Fruit fly (Drosophila melanogaster) whole organism, embryonic: ENCODE measurements around the gene Cyt-c-p.

Experiments used
- Aef1 ChIP-seq: fragments of 200-800 bp; sonication (Bioruptor generic); IDR thresholded peaks from 3 replicates; pipeline ENCODE4 v1.3.6; 2022; ENCODE audit warnings: missing biosample characterization, missing genetic modification characterization
- Asciz ChIP-seq: fragments of 200-800 bp; sonication (Bioruptor generic); optimal IDR thresholded peaks from 2 replicates; lab custom pipeline; 2017; ENCODE audit warnings: missing biosample characterization, mild to moderate bottlenecking, missing genetic modification characterization, missing genetic modification reagents
- Bdp1 ChIP-seq: fragments of 200-800 bp; sonication (Bioruptor generic); optimal IDR thresholded peaks from 3 replicates; lab custom pipeline; 2016; ENCODE audit warnings: missing biosample characterization, missing genetic modification characterization
- CG10209 ChIP-seq: fragments of 200-800 bp; sonication (Bioruptor generic); optimal IDR thresholded peaks from 3 replicates; lab custom pipeline; 2017; ENCODE audit warnings: missing biosample characterization, mild to moderate bottlenecking, missing genetic modification characterization, missing genetic modification reagents
- CG10431 ChIP-seq: fragments of 200-800 bp; sonication (Bioruptor generic); optimal IDR thresholded peaks from 3 replicates; lab custom pipeline; 2018; ENCODE audit warnings: missing biosample characterization, mild to moderate bottlenecking, missing genetic modification characterization
- CG10654 ChIP-seq: fragments of 200-800 bp; sonication (Bioruptor generic); optimal IDR thresholded peaks from 2 replicates; lab custom pipeline; 2016; ENCODE audit warnings: missing biosample characterization, missing genetic modification characterization
- CG11504 ChIP-seq: fragments of 200-800 bp; sonication (Bioruptor generic); optimal IDR thresholded peaks from 3 replicates; lab custom pipeline; 2019; ENCODE audit warnings: missing biosample characterization, mild to moderate bottlenecking, missing genetic modification characterization, moderate library complexity
- CG12104 ChIP-seq: fragments of 200-800 bp; sonication (Bioruptor generic); optimal IDR thresholded peaks from 3 replicates; lab custom pipeline; 2016; ENCODE audit warnings: missing biosample characterization, missing genetic modification characterization
- CG1233 ChIP-seq: fragments of 200-800 bp; sonication (Bioruptor generic); optimal IDR thresholded peaks from 4 replicates; lab custom pipeline; 2018; ENCODE audit warnings: missing biosample characterization, mild to moderate bottlenecking, missing genetic modification characterization
- CG12744 ChIP-seq: fragments of 200-800 bp; sonication (Bioruptor generic); optimal IDR thresholded peaks from 2 replicates; lab custom pipeline; 2016; ENCODE audit warnings: missing biosample characterization, missing genetic modification characterization
- CG14710 ChIP-seq: fragments of 200-800 bp; sonication (Bioruptor generic); optimal IDR thresholded peaks from 3 replicates; lab custom pipeline; 2019; ENCODE audit warnings: missing biosample characterization, mild to moderate bottlenecking, missing genetic modification characterization, moderate library complexity
- CG15011 ChIP-seq: fragments of 200-800 bp; sonication (Bioruptor generic); optimal IDR thresholded peaks from 3 replicates; lab custom pipeline; 2018; ENCODE audit warnings: missing biosample characterization, mild to moderate bottlenecking, missing genetic modification characterization
- CG18262 ChIP-seq: fragments of 200-800 bp; optimal IDR thresholded peaks from 3 replicates; lab custom pipeline; 2019; ENCODE audit warnings: missing biosample characterization, mild to moderate bottlenecking, missing genetic modification characterization, moderate library complexity
- CG18619 ChIP-seq: fragments of 200-800 bp; sonication (Bioruptor generic); optimal IDR thresholded peaks from 3 replicates; lab custom pipeline; 2017; ENCODE audit warnings: missing biosample characterization, mild to moderate bottlenecking, missing genetic modification characterization
- CG18764 ChIP-seq: fragments of 200-800 bp; sonication (Bioruptor generic); optimal IDR thresholded peaks from 3 replicates; lab custom pipeline; 2016; ENCODE audit warnings: missing biosample characterization, missing genetic modification characterization
- CG2889 ChIP-seq: fragments of 200-800 bp; sonication (Bioruptor generic); IDR thresholded peaks from 3 replicates; pipeline ENCODE4 v1.3.6; 2022; ENCODE audit warnings: missing biosample characterization, missing genetic modification characterization
- CG3847 ChIP-seq: fragments of 200-800 bp; sonication (Bioruptor generic); IDR thresholded peaks from 2 replicates; pipeline ENCODE4 v1.3.6; 2022; ENCODE audit warnings: missing biosample characterization, missing genetic modification characterization
- CG4360 ChIP-seq: fragments of 200-800 bp; sonication (Bioruptor generic); IDR thresholded peaks from 2 replicates; pipeline ENCODE4 v1.3.6; 2022; ENCODE audit warnings: missing biosample characterization, missing genetic modification characterization
- CG4424 ChIP-seq: fragments of 200-800 bp; sonication (Bioruptor generic); optimal IDR thresholded peaks from 3 replicates; lab custom pipeline; 2016; ENCODE audit warnings: missing biosample characterization, missing genetic modification characterization
- CG8290 ChIP-seq, 3 experiments: fragments of 200-800 bp; sonication (Bioruptor generic); optimal IDR thresholded peaks; 2 replicates each; lab custom pipeline; 2016 to 2019; ENCODE audit warnings: missing biosample characterization in 3 of 3, missing genetic modification characterization in 3 of 3, mild to moderate bottlenecking in 2 of 3, moderate library complexity in 1 of 3
- CG8765 ChIP-seq: fragments of 200-800 bp; sonication (Bioruptor generic); IDR thresholded peaks from 2 replicates; pipeline ENCODE4 v1.3.6; 2022; ENCODE audit warnings: missing biosample characterization, missing genetic modification characterization
- Doc2 ChIP-seq: fragments of 200-800 bp; sonication (Bioruptor generic); IDR thresholded peaks from 2 replicates; pipeline ENCODE4 v1.3.6; 2022; ENCODE audit warnings: missing biosample characterization, missing genetic modification characterization
- Hey ChIP-seq: fragments of 200-800 bp; sonication (Bioruptor generic); optimal IDR thresholded peaks from 3 replicates; lab custom pipeline; 2018; ENCODE audit warnings: missing biosample characterization, mild to moderate bottlenecking, missing genetic modification characterization
- Spps ChIP-seq: fragments of 200-800 bp; sonication (Bioruptor generic); optimal IDR thresholded peaks from 2 replicates; lab custom pipeline; 2018; ENCODE audit warnings: missing biosample characterization, mild to moderate bottlenecking, missing genetic modification characterization
- ase ChIP-seq: fragments of 200-800 bp; sonication (Bioruptor generic); IDR thresholded peaks from 3 replicates; pipeline ENCODE4 v1.3.6; 2022; ENCODE audit warnings: missing biosample characterization, missing genetic modification characterization
- az2 ChIP-seq: fragments of 200-800 bp; sonication (Bioruptor generic); optimal IDR thresholded peaks from 3 replicates; lab custom pipeline; 2016; ENCODE audit warnings: missing biosample characterization, missing genetic modification characterization
- chm ChIP-seq: fragments of 200-800 bp; sonication (Bioruptor generic); IDR thresholded peaks from 2 replicates; pipeline ENCODE4 v1.3.6; 2022; ENCODE audit warnings: missing biosample characterization, missing genetic modification characterization
- crp ChIP-seq, 2 experiments: fragments of 200-800 bp; sonication (Bioruptor generic); optimal IDR thresholded peaks; 2 replicates in 1 of 2; 3 replicates in 1 of 2; lab custom pipeline; 2017; ENCODE audit warnings: missing biosample characterization in 2 of 2, missing genetic modification characterization in 2 of 2, mild to moderate bottlenecking in 1 of 2, moderate library complexity in 1 of 2
- dati ChIP-seq: fragments of 200-800 bp; sonication (Bioruptor generic); IDR thresholded peaks from 2 replicates; pipeline ENCODE4 v1.3.6; 2022; ENCODE audit warnings: missing biosample characterization, missing genetic modification characterization
- gce ChIP-seq: fragments of 200-800 bp; sonication (Bioruptor generic); IDR thresholded peaks from 3 replicates; pipeline ENCODE4 v1.3.6; 2022; ENCODE audit warnings: missing biosample characterization, missing genetic modification characterization
- h ChIP-seq: fragments of >200 bp; optimal IDR thresholded peaks from 2 replicates; lab custom pipeline; 2017
- hb ChIP-seq: fragments of 200-800 bp; sonication (Bioruptor generic); IDR thresholded peaks from 3 replicates; pipeline ENCODE4 v1.3.6; 2022; ENCODE audit warnings: missing biosample characterization, missing genetic modification characterization; ENCODE audit not compliant: partially characterized antibody
- jigr1 ChIP-seq: fragments of 200-800 bp; sonication (Bioruptor generic); IDR thresholded peaks from 3 replicates; pipeline ENCODE4 v1.3.6; 2022; ENCODE audit warnings: missing biosample characterization, missing genetic modification characterization
- kah ChIP-seq: fragments of 200-800 bp; sonication (Bioruptor generic); optimal IDR thresholded peaks from 2 replicates; lab custom pipeline; 2018; ENCODE audit warnings: missing biosample characterization, mild to moderate bottlenecking, missing genetic modification characterization
- ken ChIP-seq: fragments of 200-800 bp; sonication (Bioruptor generic); IDR thresholded peaks from 3 replicates; pipeline ENCODE4 v1.3.6; 2022; ENCODE audit warnings: missing biosample characterization, missing genetic modification characterization
- kni ChIP-seq: fragments of 200-800 bp; sonication (Bioruptor generic); optimal IDR thresholded peaks from 3 replicates; lab custom pipeline; 2017; ENCODE audit warnings: mild to moderate bottlenecking, missing biosample characterization, missing genetic modification reagents, missing genetic modification characterization
- lab ChIP-seq: fragments of 200-800 bp; sonication (Bioruptor generic); optimal IDR thresholded peaks from 3 replicates; lab custom pipeline; 2017; ENCODE audit warnings: missing biosample characterization, missing genetic modification characterization, mild to moderate bottlenecking, moderate library complexity, missing genetic modification reagents
- maf-S ChIP-seq: fragments of 200-800 bp; sonication (Bioruptor generic); optimal IDR thresholded peaks from 2 replicates; lab custom pipeline; 2016; ENCODE audit warnings: missing biosample characterization, missing genetic modification characterization
- nerfin-2 ChIP-seq: fragments of 200-800 bp; sonication (Bioruptor generic); IDR thresholded peaks from 2 replicates; pipeline ENCODE4 v1.3.6; 2022; ENCODE audit warnings: missing biosample characterization, missing genetic modification characterization; ENCODE audit not compliant: partially characterized antibody
- p53 ChIP-seq: fragments of 200-800 bp; sonication (Bioruptor generic); optimal IDR thresholded peaks from 2 replicates; lab custom pipeline; 2016; ENCODE audit warnings: missing biosample characterization, missing genetic modification characterization
- peb ChIP-seq: fragments of 200-800 bp; sonication (Bioruptor generic); IDR thresholded peaks from 2 replicates; pipeline ENCODE4 v1.3.6; 2022; ENCODE audit warnings: missing biosample characterization, missing genetic modification characterization
- pfk ChIP-seq: fragments of 200-800 bp; sonication (Bioruptor generic); optimal IDR thresholded peaks from 2 replicates; lab custom pipeline; 2018; ENCODE audit warnings: missing biosample characterization, mild to moderate bottlenecking, missing genetic modification characterization, moderate library complexity
- schlank ChIP-seq: fragments of 200-800 bp; sonication (Bioruptor generic); optimal IDR thresholded peaks from 2 replicates; lab custom pipeline; 2018; ENCODE audit warnings: missing biosample characterization, mild to moderate bottlenecking, missing genetic modification characterization
- sd ChIP-seq: fragments of 200-800 bp; sonication (Bioruptor generic); optimal IDR thresholded peaks from 3 replicates; lab custom pipeline; 2018; ENCODE audit warnings: missing biosample characterization, mild to moderate bottlenecking, missing genetic modification characterization, moderate library complexity
- sens ChIP-seq: fragments of 200-800 bp; sonication (Bioruptor generic); peaks from one replicate; lab custom pipeline; 2016; ENCODE audit warnings: missing biosample characterization, missing genetic modification characterization
- shn ChIP-seq: fragments of 200-800 bp; sonication (Bioruptor generic); optimal IDR thresholded peaks from 3 replicates; lab custom pipeline; 2016; ENCODE audit warnings: missing biosample characterization, missing genetic modification characterization
- tll ChIP-seq, 2 experiments: fragments of 200-800 bp in 1 of 2; fragments of >200 bp in 1 of 2; sonication (Bioruptor generic) in 1 of 2; optimal IDR thresholded peaks; 2 replicates each; lab custom pipeline; 2017 to 2019; ENCODE audit warnings: missing biosample characterization in 2 of 2, missing genetic modification characterization in 2 of 2, mild to moderate bottlenecking in 1 of 2, moderate library complexity in 1 of 2
- twi ChIP-seq: fragments of 200-800 bp; optimal IDR thresholded peaks from 2 replicates; lab custom pipeline; 2019; ENCODE audit warnings: missing biosample characterization, mild to moderate bottlenecking, missing genetic modification characterization, moderate library complexity
- unc-4 ChIP-seq: fragments of 200-800 bp; sonication (Bioruptor generic); IDR thresholded peaks from 2 replicates; pipeline ENCODE4 v1.3.6; 2022; ENCODE audit warnings: missing biosample characterization, missing genetic modification characterization; ENCODE audit not compliant: partially characterized antibody
- zfh2 ChIP-seq: fragments of 200-800 bp; sonication (Bioruptor generic); optimal IDR thresholded peaks from 2 replicates; lab custom pipeline; 2016; ENCODE audit warnings: missing biosample characterization, missing genetic modification characterization

Cyt-c-p gene

dm6 chr2L:16689800-16690618, 29.7 kb upstream of the Cyt-c-p start (continued):
- TF ChIP-seq CG14710 (tag; lab: Kevin White, UChicago) (no peak), unc-4 (GFP tag; lab: Robert Waterston, UW) (no peak), peb (GFP tag; lab: Robert Waterston, UW) (no peak), CG10431 (GFP tag; lab: Kevin White, UChicago) (no peak), jigr1 (GFP tag; lab: Robert Waterston, UW) (no peak), hb (GFP tag; lab: Robert Waterston, UW) (no peak), tll (GFP tag; optimal IDR thresholded peaks at IDR 0.05; lab: Kevin White, UChicago) (no peak), CG4360 (no peak), az2 (GFP tag; lab: Kevin White, UChicago) (peak; percentile 30), Doc2 (GFP tag; lab: Robert Waterston, UW) (no peak), ken (0 out of 3 replicates have a peak, but pooled peaks have one; percentile 25), CG2889 (GFP tag; lab: Robert Waterston, UW) (no peak), zfh2 (GFP tag; lab: Kevin White, UChicago) (no peak), CG10654 (GFP tag; lab: Kevin White, UChicago) (no peak), Hey (tag; lab: Kevin White, UChicago) (no peak), twi (tag; lab: Kevin White, UChicago) (no peak), CG15011 (GFP tag; lab: Kevin White, UChicago) (no peak), Spps (tag; lab: Kevin White, UChicago) (no peak), CG18764 (GFP tag; lab: Kevin White, UChicago) (no peak), gce (GFP tag; lab: Robert Waterston, UW) (no peak), ase (GFP tag; lab: Robert Waterston, UW) (no peak), Aef1 (no peak), h (lab: Kevin White, UChicago) (no peak), CG12104 (GFP tag; lab: Kevin White, UChicago) (no peak), sens (GFP tag; lab: Kevin White, UChicago) (peak; percentile 90), shn (GFP tag; lab: Kevin White, UChicago) (no peak), kah (GFP tag; lab: Kevin White, UChicago) (no peak), CG1233 (no peak), p53 (GFP tag; lab: Kevin White, UChicago) (no peak), CG11504 (tag; lab: Kevin White, UChicago) (peak; percentile 57), schlank (tag; lab: Kevin White, UChicago) (no peak), CG8290 (GFP tag; optimal IDR thresholded peaks at IDR 0.05; lab: Kevin White, UChicago) (no peak), CG8290 (tag; optimal IDR thresholded peaks at IDR 0.05; lab: Kevin White, UChicago) (no peak), kni (GFP tag; lab: Kevin White, UChicago) (no peak), CG3847 (GFP tag; lab: Robert Waterston, UW) (no peak), nerfin-2 (no peak), crp (GFP tag; optimal IDR thresholded peaks at IDR 0.05; lab: Kevin White, UChicago) (no peak), lab (GFP tag; lab: Kevin White, UChicago) (peak; percentile 27), CG18619 (peak; percentile 35), dati (no peak), sd (tag; lab: Kevin White, UChicago) (no peak), CG4424 (no peak), pfk (GFP tag; lab: Kevin White, UChicago) (no peak), maf-S (GFP tag; lab: Kevin White, UChicago) (peak; percentile 9), Bdp1 (GFP tag; lab: Kevin White, UChicago) (no peak), CG8765 (GFP tag; lab: Robert Waterston, UW) (no peak), CG18262 (tag; lab: Kevin White, UChicago) (no peak), CG10209 (GFP tag; lab: Kevin White, UChicago) (peak; percentile 10), CG12744 (GFP tag; lab: Kevin White, UChicago) (no peak), Asciz (GFP tag; lab: Kevin White, UChicago) (no peak), chm (no peak)
